Fruit fly (Drosophila melanogaster) whole organism, prepupa: Measurements from ENCODE around the gene CG17109.

Experiments
- CG15336 ChIP-seq: fragments of 200-800 bp; sonication (Bioruptor generic); IDR thresholded peaks from 2 replicates; pipeline ENCODE4 v1.3.6; 2022; ENCODE audit warnings: missing biosample characterization, missing genetic modification characterization
- Eip93F ChIP-seq: fragments of 200-800 bp; sonication (Bioruptor generic); optimal IDR thresholded peaks from 2 replicates; lab custom pipeline; 2016; ENCODE audit warnings: missing biosample characterization, mild to moderate bottlenecking, missing genetic modification characterization
- Lpt ChIP-seq: fragments of 200-800 bp; sonication (Bioruptor generic); optimal IDR thresholded peaks from 3 replicates; lab custom pipeline; 2016; ENCODE audit warnings: missing biosample characterization, missing genetic modification characterization

DNA sequence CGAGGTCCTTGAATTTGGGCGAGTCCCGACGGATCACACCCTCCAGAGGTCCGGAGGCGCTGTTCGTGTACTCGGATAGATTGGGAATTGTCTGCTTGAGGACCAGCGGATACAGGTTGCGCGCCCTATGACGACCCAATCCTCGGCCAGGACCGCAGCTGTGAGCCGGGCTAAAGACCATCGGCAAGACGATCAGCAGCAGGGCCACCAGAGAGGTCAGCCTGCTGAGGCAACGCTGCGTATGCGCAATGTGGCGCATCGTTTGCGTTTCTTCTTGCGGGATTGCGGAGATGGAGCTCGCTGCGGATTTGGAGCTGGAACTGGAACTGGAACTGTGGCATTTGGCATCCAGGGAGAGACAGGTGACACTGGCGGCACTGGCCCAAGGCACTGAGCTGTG lies 45.6 kb downstream of the CG17109 start:
- TF ChIP-seq Lpt (no peak), Eip93F (GFP tag; lab: Kevin White, UChicago) (no peak), CG15336 (no peak)
